Fruit fly (Drosophila melanogaster) whole organism, wandering third instar larva: ENCODE measurements around the gene msps.

ENCODE experiments used
- Abd-B ChIP-seq: fragments of >200 bp; optimal IDR thresholded peaks from 2 replicates; lab custom pipeline; 2017; ENCODE audit warnings: missing biosample characterization, missing genetic modification characterization
- CG32264 ChIP-seq: fragments of 200-800 bp; sonication (Bioruptor generic); optimal IDR thresholded peaks from 2 replicates; lab custom pipeline; 2016; ENCODE audit warnings: missing biosample characterization, missing genetic modification characterization
- CG9705 ChIP-seq: fragments of 200-800 bp; sonication (Bioruptor generic); optimal IDR thresholded peaks from 2 replicates; lab custom pipeline; 2018; ENCODE audit warnings: missing biosample characterization, mild to moderate bottlenecking, missing genetic modification characterization
- CrebA ChIP-seq: fragments of 200-800 bp; sonication (Bioruptor generic); optimal IDR thresholded peaks from 2 replicates; lab custom pipeline; 2016; ENCODE audit warnings: missing biosample characterization, mild to moderate bottlenecking, missing genetic modification characterization, borderline replicate concordance
- Dif ChIP-seq: fragments of 200-275, 200-300 bp; sonication (Bioruptor generic); optimal IDR thresholded peaks from 2 replicates; lab custom pipeline; 2018; ENCODE audit warnings: missing biosample characterization, missing genetic modification characterization; ENCODE audit not compliant: partially characterized antibody
- GATAd ChIP-seq: sonication (Bioruptor generic); optimal IDR thresholded peaks from 2 replicates; lab custom pipeline; 2016; ENCODE audit warnings: missing biosample characterization, missing genetic modification characterization
- HLH106 ChIP-seq: fragments of 200-800 bp; optimal IDR thresholded peaks from 3 replicates; lab custom pipeline; 2019; ENCODE audit warnings: missing biosample characterization, mild to moderate bottlenecking, missing genetic modification characterization, moderate library complexity
- Hnf4 ChIP-seq: fragments of 200-800 bp; sonication (Bioruptor generic); optimal IDR thresholded peaks from 2 replicates; lab custom pipeline; 2016; ENCODE audit warnings: missing biosample characterization, mild to moderate bottlenecking, missing genetic modification characterization
- Hr78 ChIP-seq: fragments of >200 bp; optimal IDR thresholded peaks from 2 replicates; lab custom pipeline; 2017; ENCODE audit warnings: missing biosample characterization, missing genetic modification characterization
- Hr83 ChIP-seq: fragments of 200-300 bp; sonication (Bioruptor generic); optimal IDR thresholded peaks from 2 replicates; lab custom pipeline; 2016; ENCODE audit warnings: missing biosample characterization, mild to moderate bottlenecking, missing genetic modification characterization, moderate library complexity; ENCODE audit not compliant: poor library complexity, severe bottlenecking
- Jra ChIP-seq: sonication (Bioruptor generic); optimal IDR thresholded peaks from 2 replicates; lab custom pipeline; 2016; ENCODE audit warnings: missing biosample characterization, missing genetic modification characterization
- Mio ChIP-seq: sonication (Bioruptor generic); optimal IDR thresholded peaks from 2 replicates; lab custom pipeline; 2016; ENCODE audit warnings: missing biosample characterization, missing genetic modification characterization
- Myc ChIP-seq: fragments of >200 bp; optimal IDR thresholded peaks from 2 replicates; lab custom pipeline; 2017
- N ChIP-seq: fragments of >200 bp; optimal IDR thresholded peaks from 2 replicates; lab custom pipeline; 2018; ENCODE audit warnings: missing biosample characterization, missing external identifiers, missing genetic modification characterization
- OdsH ChIP-seq: fragments of 200-800 bp; sonication (Bioruptor generic); optimal IDR thresholded peaks from 2 replicates; lab custom pipeline; 2016; ENCODE audit warnings: missing biosample characterization, mild to moderate bottlenecking, missing genetic modification characterization
- Rel ChIP-seq, 2 experiments: fragments of 200-800 bp; sonication (Bioruptor generic) in 1 of 2; optimal IDR thresholded peaks; 2 replicates in 1 of 2; 3 replicates in 1 of 2; lab custom pipeline; 2016 to 2019; ENCODE audit warnings: mild to moderate bottlenecking in 2 of 2, missing biosample characterization in 2 of 2, missing genetic modification characterization in 2 of 2, moderate library complexity in 1 of 2
- Sp1 ChIP-seq: fragments of 200-800 bp; sonication (Bioruptor generic); optimal IDR thresholded peaks from 3 replicates; lab custom pipeline; 2019; ENCODE audit warnings: missing biosample characterization, mild to moderate bottlenecking, missing genetic modification characterization, moderate library complexity
- Vsx2 ChIP-seq: fragments of 200-300, 225-300 bp; sonication (Bioruptor generic); optimal IDR thresholded peaks from 2 replicates; lab custom pipeline; 2018; ENCODE audit warnings: missing biosample characterization, missing genetic modification characterization; ENCODE audit not compliant: partially characterized antibody
- br ChIP-seq: fragments of 200-800 bp; sonication (Bioruptor generic); optimal IDR thresholded peaks from 2 replicates; lab custom pipeline; 2016; ENCODE audit warnings: missing biosample characterization, missing genetic modification characterization
- brk ChIP-seq: fragments of 200-800 bp; sonication (Bioruptor generic); optimal IDR thresholded peaks from 2 replicates; lab custom pipeline; 2016; ENCODE audit warnings: missing biosample characterization, mild to moderate bottlenecking, missing genetic modification characterization
- dl ChIP-seq, 2 experiments: fragments of 175-275, 200-275 bp in 1 of 2; fragments of 200-275 bp in 1 of 2; sonication (Bioruptor generic); optimal IDR thresholded peaks; lab custom pipeline; 2018; ENCODE audit warnings: mild to moderate bottlenecking in 2 of 2, missing biosample characterization in 2 of 2, missing genetic modification characterization in 2 of 2, moderate library complexity in 2 of 2; ENCODE audit not compliant: partially characterized antibody in 2 of 2, insufficient read depth in 1 of 2
- dmrt93B ChIP-seq: fragments of 200-800 bp; sonication (Bioruptor generic); optimal IDR thresholded peaks from 2 replicates; lab custom pipeline; 2018; ENCODE audit warnings: missing biosample characterization, mild to moderate bottlenecking, missing genetic modification characterization
- dsf ChIP-seq: sonication (Bioruptor generic); optimal IDR thresholded peaks from 2 replicates; lab custom pipeline; 2016; ENCODE audit warnings: missing biosample characterization, missing genetic modification characterization, borderline replicate concordance
- ey ChIP-seq: fragments of 200-800 bp; sonication (Bioruptor generic); optimal IDR thresholded peaks from 2 replicates; lab custom pipeline; 2016; ENCODE audit warnings: missing biosample characterization, missing genetic modification characterization
- foxo ChIP-seq, 2 experiments: fragments of 200-800 bp; sonication (Bioruptor generic); optimal IDR thresholded peaks; 2 replicates in 1 of 2; 3 replicates in 1 of 2; lab custom pipeline; 2016 to 2017; ENCODE audit warnings: missing biosample characterization in 2 of 2, missing genetic modification characterization in 2 of 2
- fru ChIP-seq: fragments of 200-800 bp; sonication (Bioruptor generic); optimal IDR thresholded peaks from 3 replicates; lab custom pipeline; 2016; ENCODE audit warnings: missing biosample characterization, mild to moderate bottlenecking, missing genetic modification characterization
- h ChIP-seq: fragments of 200-800 bp; sonication (Bioruptor generic); optimal IDR thresholded peaks from 3 replicates; lab custom pipeline; 2016; ENCODE audit warnings: missing biosample characterization, mild to moderate bottlenecking, missing genetic modification characterization
- jim ChIP-seq: fragments of 175-275, 200-325 bp; sonication (Bioruptor generic); optimal IDR thresholded peaks from 2 replicates; lab custom pipeline; 2016; ENCODE audit warnings: missing biosample characterization, mild to moderate bottlenecking, missing genetic modification characterization
- lola ChIP-seq: fragments of >200 bp; optimal IDR thresholded peaks from 2 replicates; lab custom pipeline; 2017; ENCODE audit warnings: missing biosample characterization, missing genetic modification characterization
- pan ChIP-seq: fragments of >200 bp; optimal IDR thresholded peaks from 2 replicates; lab custom pipeline; 2017
- psq ChIP-seq: fragments of 200-800 bp; sonication (Bioruptor generic); optimal IDR thresholded peaks from 3 replicates; lab custom pipeline; 2017; ENCODE audit warnings: missing biosample characterization, mild to moderate bottlenecking, missing genetic modification characterization, moderate library complexity
- rgr ChIP-seq: fragments of 200-800 bp; sonication (Bioruptor generic); optimal IDR thresholded peaks from 3 replicates; lab custom pipeline; 2016; ENCODE audit warnings: missing biosample characterization, mild to moderate bottlenecking, missing genetic modification characterization
- sage ChIP-seq: fragments of 200-800 bp; sonication (Bioruptor generic); optimal IDR thresholded peaks from 2 replicates; lab custom pipeline; 2016; ENCODE audit warnings: missing biosample characterization, mild to moderate bottlenecking, missing genetic modification characterization
- sv ChIP-seq: fragments of 200-800 bp; sonication (Bioruptor generic); optimal IDR thresholded peaks from 3 replicates; lab custom pipeline; 2016; ENCODE audit warnings: missing biosample characterization, missing genetic modification characterization
- tai ChIP-seq: sonication (Bioruptor generic); optimal IDR thresholded peaks from 2 replicates; lab custom pipeline; 2016; ENCODE audit warnings: missing biosample characterization, missing genetic modification characterization
- usp ChIP-seq: fragments of >200 bp; optimal IDR thresholded peaks from 2 replicates; lab custom pipeline; 2017; ENCODE audit warnings: missing biosample characterization, missing genetic modification characterization
- woc ChIP-seq: sonication (Bioruptor generic); optimal IDR thresholded peaks from 2 replicates; lab custom pipeline; 2016; ENCODE audit warnings: missing biosample characterization, mild to moderate bottlenecking, missing genetic modification characterization

The msps gene

dm6 chr3R:16094918-16095317 is 44.3 kb downstream of the msps start:
- TF ChIP-seq Sp1 (GFP tag; lab: Kevin White, UChicago) (no peak), Hr78 (GFP tag; lab: Kevin White, UChicago) (no peak), HLH106 (no peak), brk (GFP tag; lab: Kevin White, UChicago) (no peak), CG32264 (no peak), br (GFP tag; lab: Kevin White, UChicago) (no peak), tai (GFP tag; lab: Kevin White, UChicago) (no peak), Jra (GFP tag; lab: Kevin White, UChicago) (no peak), dmrt93B (GFP tag; lab: Kevin White, UChicago) (no peak), jim (GFP tag; lab: Kevin White, UChicago) (no peak), CG9705 (GFP tag; lab: Kevin White, UChicago) (no peak), GATAd (GFP tag; lab: Kevin White, UChicago) (no peak), Abd-B (GFP tag; lab: Kevin White, UChicago) (no peak), OdsH (GFP tag; lab: Kevin White, UChicago) (no peak), Mio (GFP tag; lab: Kevin White, UChicago) (no peak), Hnf4 (GFP tag; lab: Kevin White, UChicago) (no peak), N (no peak), psq (GFP tag; lab: Kevin White, UChicago) (no peak), foxo (GFP tag; optimal IDR thresholded peaks at IDR 0.05; lab: Kevin White, UChicago) (no peak), sage (no peak)

DNA sequence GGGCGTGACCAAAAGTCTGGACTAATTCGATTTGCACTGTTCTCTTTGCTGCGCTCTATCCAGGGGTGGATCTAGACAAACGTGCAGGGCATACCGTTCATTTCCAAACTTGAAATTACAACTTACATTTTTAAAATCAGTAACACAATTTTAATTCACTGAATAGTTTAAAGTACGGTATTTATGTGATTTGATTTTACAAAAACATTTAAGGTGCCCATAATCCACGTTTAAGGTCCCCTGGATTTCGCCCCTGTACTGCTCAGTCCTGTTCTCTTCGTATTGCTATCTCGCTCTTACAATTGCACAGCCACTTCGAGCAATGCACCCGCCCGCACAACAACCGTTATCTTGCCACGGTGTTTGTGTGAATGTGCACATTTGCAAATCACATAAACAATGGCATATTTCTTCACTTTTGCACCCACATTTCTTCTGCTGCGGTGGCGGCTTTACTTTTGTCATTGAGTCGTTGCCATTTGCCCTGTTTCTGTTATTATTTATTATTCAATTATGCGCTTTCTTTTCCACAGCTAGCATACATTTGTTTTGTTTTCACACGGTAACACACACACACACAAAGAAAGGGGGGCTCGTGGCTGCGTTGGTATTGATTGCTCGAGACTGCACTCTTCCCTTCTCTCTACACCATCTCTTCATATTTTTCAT is 47.2 kb downstream of the msps start:
- TF ChIP-seq fru (GFP tag; lab: Kevin White, UChicago) (peak; percentile 99), GATAd (GFP tag; lab: Kevin White, UChicago) (peak; percentile 93), rgr (GFP tag; lab: Kevin White, UChicago) (peak; percentile 99), CG32264 (peak; percentile 96), dmrt93B (GFP tag; lab: Kevin White, UChicago) (peak; percentile 98), Mio (GFP tag; lab: Kevin White, UChicago) (peak; percentile 86), jim (GFP tag; lab: Kevin White, UChicago) (peak; percentile 69), dsf (GFP tag; lab: Kevin White, UChicago) (peak; percentile 89), Sp1 (GFP tag; lab: Kevin White, UChicago) (peak; percentile 97), Jra (GFP tag; lab: Kevin White, UChicago) (peak; percentile 95), Hr78 (GFP tag; lab: Kevin White, UChicago) (no peak), woc (peak; percentile 97), sv (peak; percentile 9), ey (GFP tag; lab: Kevin White, UChicago) (peak; percentile 99), dl (GFP tag; optimal IDR thresholded peaks at IDR 0.05; lab: Kevin White, UChicago; ENCODE audit: insufficient read depth in 1 of 2, partially characterized antibody in 2 of 2) (no peak), N (no peak), Myc (no peak), CrebA (GFP tag; lab: Kevin White, UChicago) (peak; percentile 72), sage (peak; percentile 96), Dif (GFP tag; lab: Kevin White, UChicago) (no peak), lola (GFP tag; lab: Kevin White, UChicago) (no peak), Vsx2 (GFP tag; lab: Kevin White, UChicago) (no peak), Hr83 (GFP tag; lab: Kevin White, UChicago) (peak; percentile 79), OdsH (GFP tag; lab: Kevin White, UChicago) (peak; percentile 99), HLH106 (peak; percentile 99), Hnf4 (GFP tag; lab: Kevin White, UChicago) (peak; percentile 98), brk (GFP tag; lab: Kevin White, UChicago) (no peak), Abd-B (GFP tag; lab: Kevin White, UChicago) (no peak), CG9705 (GFP tag; lab: Kevin White, UChicago) (peak; percentile 95), tai (GFP tag; lab: Kevin White, UChicago) (no peak), br (GFP tag; lab: Kevin White, UChicago) (peak; percentile 99), pan (no peak), h (GFP tag; lab: Kevin White, UChicago) (peak; percentile 99), psq (GFP tag; lab: Kevin White, UChicago) (peak; percentile 96), Rel (GFP tag; optimal IDR thresholded peaks at IDR 0.05; lab: Kevin White, UChicago) (peak; percentile 82), Rel (tag; optimal IDR thresholded peaks at IDR 0.05; lab: Kevin White, UChicago) (peak; percentile 87), foxo (GFP tag; optimal IDR thresholded peaks at IDR 0.05; lab: Kevin White, UChicago) (peak; percentile 88 to 99), usp (no peak)
